Worm (Caenorhabditis elegans): ENCODE measurements around the gene C45B11.8.
A peak's percentile ranks its signal among the peaks of the same experiment; 100 is the strongest.

DNA sequence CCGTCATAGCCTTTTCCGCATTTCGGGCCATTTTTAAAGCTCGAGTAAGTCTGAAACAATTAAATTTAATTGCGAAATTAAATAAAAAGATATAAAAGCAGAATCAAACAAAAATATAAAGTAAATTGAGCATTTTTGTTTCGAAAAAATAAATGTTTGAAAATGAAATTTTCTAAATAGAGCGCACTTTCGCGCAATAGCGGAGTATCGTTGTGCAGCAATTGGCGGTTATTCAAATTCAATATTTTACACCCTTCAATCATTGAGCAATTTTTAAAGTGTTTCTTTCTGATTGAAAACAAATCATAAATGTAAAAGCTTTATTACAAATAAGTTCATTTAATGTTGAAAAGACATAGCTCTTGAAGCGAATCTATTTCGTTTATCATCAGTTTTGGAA, 39.9 kb upstream of the C45B11.8 start, which contains the start of gene isy-1:
- TF ChIP-seq flt-1 (GFP tag; IDR thresholded peaks at IDR 0.05) (no peak), ref-1 (GFP tag; conservative IDR thresholded peaks at IDR 0.05) (no peak), ztf-23 (GFP tag; IDR thresholded peaks at IDR 0.05) (peak; percentile 82), T22C8.4 (GFP tag; IDR thresholded peaks at IDR 0.05) (no peak), ztf-29 (GFP tag; IDR thresholded peaks at IDR 0.05) (no peak), cog-1 (tag; optimal IDR thresholded peaks at IDR 0.05) (no peak), med-1 (GFP tag; optimal IDR thresholded peaks at IDR 0.05; ENCODE audit: insufficient read depth) (no peak), klf-2 (GFP tag; conservative IDR thresholded peaks at IDR 0.05) (no peak), tab-1 (GFP tag; IDR thresholded peaks at IDR 0.05) (no peak)
